Fruit fly (Drosophila melanogaster) whole organism, embryonic: ENCODE measurements around the gene et.

Experiments used
- Bgb ChIP-seq: fragments of 200-800 bp; sonication (Bioruptor generic); IDR thresholded peaks from 2 replicates; pipeline ENCODE4 v1.3.6; 2022; ENCODE audit warnings: missing biosample characterization, missing genetic modification characterization; ENCODE audit not compliant: partially characterized antibody
- CG10959 ChIP-seq: fragments of 200-800 bp; sonication (Bioruptor generic); IDR thresholded peaks from 2 replicates; pipeline ENCODE4 v1.3.6; 2022; ENCODE audit warnings: missing biosample characterization, missing genetic modification characterization
- CG11085 ChIP-seq: fragments of 200-800 bp; sonication (Bioruptor generic); IDR thresholded peaks from 2 replicates; pipeline ENCODE4 v1.3.6; 2022; ENCODE audit warnings: missing biosample characterization, missing genetic modification characterization
- CG15696 ChIP-seq: fragments of 200-800 bp; sonication (Bioruptor generic); optimal IDR thresholded peaks from 2 replicates; lab custom pipeline; 2019; ENCODE audit warnings: missing biosample characterization, mild to moderate bottlenecking, missing genetic modification characterization, moderate library complexity
- CG18619 ChIP-seq: fragments of 200-800 bp; sonication (Bioruptor generic); optimal IDR thresholded peaks from 3 replicates; lab custom pipeline; 2017; ENCODE audit warnings: missing biosample characterization, mild to moderate bottlenecking, missing genetic modification characterization
- CG18764 ChIP-seq: fragments of 200-800 bp; sonication (Bioruptor generic); optimal IDR thresholded peaks from 3 replicates; lab custom pipeline; 2016; ENCODE audit warnings: missing biosample characterization, missing genetic modification characterization
- CG2199 ChIP-seq: fragments of 200-800 bp; sonication (Bioruptor generic); IDR thresholded peaks from 3 replicates; pipeline ENCODE4 v1.3.6; 2022; ENCODE audit warnings: missing biosample characterization, missing genetic modification characterization
- CG33213 ChIP-seq: fragments of 200-800 bp; sonication (Bioruptor generic); optimal IDR thresholded peaks from 3 replicates; lab custom pipeline; 2016; ENCODE audit warnings: missing biosample characterization, missing genetic modification characterization
- CG34376 ChIP-seq: fragments of 200-800 bp; sonication (Bioruptor generic); optimal IDR thresholded peaks from 2 replicates; lab custom pipeline; 2018; ENCODE audit warnings: missing biosample characterization, mild to moderate bottlenecking, missing genetic modification characterization
- CG4617 ChIP-seq: fragments of 200-800 bp; sonication (Bioruptor generic); optimal IDR thresholded peaks from 3 replicates; lab custom pipeline; 2016; ENCODE audit warnings: missing biosample characterization, missing genetic modification characterization, borderline replicate concordance
- CG4707 ChIP-seq: fragments of 200-800 bp; sonication (Bioruptor generic); optimal IDR thresholded peaks from 2 replicates; lab custom pipeline; 2018; ENCODE audit warnings: missing biosample characterization, mild to moderate bottlenecking, missing genetic modification characterization, moderate library complexity
- CG7372 ChIP-seq: fragments of 200-800 bp; sonication (Bioruptor generic); IDR thresholded peaks from 2 replicates; pipeline ENCODE4 v1.3.6; 2022; ENCODE audit warnings: missing biosample characterization, missing genetic modification characterization
- CG8290 ChIP-seq, 3 experiments: fragments of 200-800 bp; sonication (Bioruptor generic); optimal IDR thresholded peaks; 2 replicates each; lab custom pipeline; 2016 to 2019; ENCODE audit warnings: missing biosample characterization in 3 of 3, missing genetic modification characterization in 3 of 3, mild to moderate bottlenecking in 2 of 3, moderate library complexity in 1 of 3
- CrebB ChIP-seq: fragments of 200-800 bp; sonication (Bioruptor generic); optimal IDR thresholded peaks from 3 replicates; lab custom pipeline; 2018; ENCODE audit warnings: missing biosample characterization, mild to moderate bottlenecking, missing genetic modification characterization
- Dp ChIP-seq: fragments of 200-800 bp; sonication (Bioruptor generic); optimal IDR thresholded peaks from 2 replicates; lab custom pipeline; 2018; ENCODE audit warnings: missing biosample characterization, mild to moderate bottlenecking, missing genetic modification characterization, moderate library complexity
- Eip74EF ChIP-seq, 2 experiments: fragments of 200-800 bp in 1 of 2; fragments of >200 bp in 1 of 2; sonication (Bioruptor generic) in 1 of 2; optimal IDR thresholded peaks; 2 replicates each; lab custom pipeline; 2017 to 2019; ENCODE audit warnings: missing biosample characterization in 2 of 2, missing genetic modification characterization in 2 of 2, mild to moderate bottlenecking in 1 of 2, moderate library complexity in 1 of 2
- Elba2 ChIP-seq: fragments of 200-800 bp; sonication (Bioruptor generic); optimal IDR thresholded peaks from 3 replicates; lab custom pipeline; 2016; ENCODE audit warnings: missing biosample characterization, missing genetic modification characterization
- Gug ChIP-seq: fragments of 200-800 bp; sonication (Bioruptor generic); IDR thresholded peaks from 4 replicates; pipeline ENCODE4 v1.3.6; 2022; ENCODE audit warnings: missing biosample characterization, missing genetic modification characterization
- H15 ChIP-seq: fragments of 200-800 bp; sonication (Bioruptor generic); IDR thresholded peaks from 3 replicates; pipeline ENCODE4 v1.3.6; 2022; ENCODE audit warnings: missing biosample characterization, missing genetic modification characterization
- HLH4C ChIP-seq: fragments of 200-800 bp; sonication (Bioruptor generic); IDR thresholded peaks from 3 replicates; pipeline ENCODE4 v1.3.6; 2022; ENCODE audit warnings: missing biosample characterization, missing genetic modification characterization; ENCODE audit not compliant: partially characterized antibody
- Hr3 ChIP-seq: fragments of 200-800 bp; sonication (Bioruptor generic); optimal IDR thresholded peaks from 3 replicates; lab custom pipeline; 2016; ENCODE audit warnings: missing biosample characterization, missing genetic modification characterization
- Jarid2 ChIP-seq: fragments of 200-800 bp; sonication (Bioruptor generic); optimal IDR thresholded peaks from 3 replicates; lab custom pipeline; 2017; ENCODE audit warnings: mild to moderate bottlenecking, missing biosample characterization, missing genetic modification reagents, missing genetic modification characterization
- Pdp1 ChIP-seq, 2 experiments: fragments of 200-800 bp; sonication (Bioruptor generic); optimal IDR thresholded peaks; 3 replicates each; lab custom pipeline; 2016; ENCODE audit warnings: missing biosample characterization in 2 of 2, missing genetic modification characterization in 2 of 2, mild to moderate bottlenecking in 1 of 2, moderate library complexity in 1 of 2
- Xbp1 ChIP-seq: fragments of 200-800 bp; sonication (Bioruptor generic); optimal IDR thresholded peaks from 3 replicates; lab custom pipeline; 2016; ENCODE audit warnings: missing biosample characterization, mild to moderate bottlenecking, missing genetic modification characterization
- br ChIP-seq: fragments of >200 bp; optimal IDR thresholded peaks from 2 replicates; lab custom pipeline; 2017
- cato ChIP-seq: fragments of 200-800 bp; sonication (Bioruptor generic); optimal IDR thresholded peaks from 2 replicates; lab custom pipeline; 2016; ENCODE audit warnings: missing biosample characterization, missing genetic modification characterization, borderline replicate concordance
- gce ChIP-seq: fragments of 200-800 bp; sonication (Bioruptor generic); IDR thresholded peaks from 3 replicates; pipeline ENCODE4 v1.3.6; 2022; ENCODE audit warnings: missing biosample characterization, missing genetic modification characterization
- gfzf ChIP-seq: fragments of 200-800 bp; sonication (Bioruptor generic); optimal IDR thresholded peaks from 2 replicates; lab custom pipeline; 2016; ENCODE audit warnings: missing biosample characterization, mild to moderate bottlenecking, missing genetic modification characterization, moderate library complexity
- gt ChIP-seq: fragments of 200-800 bp; sonication (Bioruptor generic); IDR thresholded peaks from 2 replicates; pipeline ENCODE4 v1.3.6; 2022; ENCODE audit warnings: missing biosample characterization, missing genetic modification characterization
- hb ChIP-seq: fragments of 200-800 bp; sonication (Bioruptor generic); IDR thresholded peaks from 3 replicates; pipeline ENCODE4 v1.3.6; 2022; ENCODE audit warnings: missing biosample characterization, missing genetic modification characterization; ENCODE audit not compliant: partially characterized antibody
- mam ChIP-seq: fragments of 200-800 bp; sonication (Bioruptor generic); optimal IDR thresholded peaks from 3 replicates; lab custom pipeline; 2016; ENCODE audit warnings: missing biosample characterization, missing genetic modification characterization
- nom ChIP-seq: fragments of 200-800 bp; sonication (Bioruptor generic); optimal IDR thresholded peaks from 2 replicates; lab custom pipeline; 2017; ENCODE audit warnings: missing biosample characterization, missing genetic modification characterization, mild to moderate bottlenecking, moderate library complexity, missing genetic modification reagents
- p53 ChIP-seq: fragments of 200-800 bp; sonication (Bioruptor generic); optimal IDR thresholded peaks from 2 replicates; lab custom pipeline; 2016; ENCODE audit warnings: missing biosample characterization, missing genetic modification characterization
- pan ChIP-seq, 4 experiments: fragments of >200 bp in 3 of 4; fragments of 200-800 bp in 1 of 4; sonication (Bioruptor generic) in 1 of 4; optimal IDR thresholded peaks in 3 of 4; IDR thresholded peaks in 1 of 4; 2 replicates each; pipeline versions ENCODE4 v1.3.6 to Lab custom; 2017 to 2022; ENCODE audit warnings: missing biosample characterization in 2 of 4, missing genetic modification characterization in 2 of 4, mixed read lengths in 1 of 4
- peb ChIP-seq: fragments of 200-800 bp; sonication (Bioruptor generic); IDR thresholded peaks from 2 replicates; pipeline ENCODE4 v1.3.6; 2022; ENCODE audit warnings: missing biosample characterization, missing genetic modification characterization
- rib ChIP-seq: fragments of 200-800 bp; sonication (Bioruptor generic); IDR thresholded peaks from 2 replicates; pipeline ENCODE4 v1.3.6; 2022; ENCODE audit warnings: missing biosample characterization, missing genetic modification characterization
- sc ChIP-seq, 3 experiments: fragments of >200 bp in 2 of 3; fragments of 200-800 bp in 1 of 3; sonication (Bioruptor generic) in 1 of 3; optimal IDR thresholded peaks; 2 replicates in 2 of 3; 3 replicates in 1 of 3; lab custom pipeline; 2017; ENCODE audit warnings: mild to moderate bottlenecking in 1 of 3, missing biosample characterization in 1 of 3, missing genetic modification characterization in 1 of 3, missing genetic modification reagents in 1 of 3
- schlank ChIP-seq: fragments of 200-800 bp; sonication (Bioruptor generic); optimal IDR thresholded peaks from 2 replicates; lab custom pipeline; 2018; ENCODE audit warnings: missing biosample characterization, mild to moderate bottlenecking, missing genetic modification characterization
- sd ChIP-seq: fragments of 200-800 bp; sonication (Bioruptor generic); optimal IDR thresholded peaks from 3 replicates; lab custom pipeline; 2018; ENCODE audit warnings: missing biosample characterization, mild to moderate bottlenecking, missing genetic modification characterization, moderate library complexity
- seq ChIP-seq: fragments of 200-800 bp; sonication (Bioruptor generic); IDR thresholded peaks from 2 replicates; pipeline ENCODE4 v1.3.6; 2022; ENCODE audit warnings: missing biosample characterization, missing genetic modification characterization
- slp2 ChIP-seq: fragments of 200-800 bp; sonication (Bioruptor generic); optimal IDR thresholded peaks from 2 replicates; lab custom pipeline; 2016; ENCODE audit warnings: missing biosample characterization, missing genetic modification characterization
- sug ChIP-seq: fragments of 200-800 bp; optimal IDR thresholded peaks from 2 replicates; lab custom pipeline; 2019; ENCODE audit warnings: missing biosample characterization, mild to moderate bottlenecking, missing genetic modification characterization, moderate library complexity
- tin ChIP-seq: fragments of 200-800 bp; sonication (Bioruptor generic); optimal IDR thresholded peaks from 3 replicates; lab custom pipeline; 2016; ENCODE audit warnings: missing biosample characterization, missing genetic modification characterization
- toy ChIP-seq: fragments of 200-800 bp; sonication (Bioruptor generic); IDR thresholded peaks from 2 replicates; pipeline ENCODE4 v1.3.6; 2022; ENCODE audit warnings: missing biosample characterization, missing genetic modification characterization
- trem ChIP-seq: fragments of 200-800 bp; optimal IDR thresholded peaks from 3 replicates; lab custom pipeline; 2019; ENCODE audit warnings: missing biosample characterization, mild to moderate bottlenecking, missing genetic modification characterization, moderate library complexity
- tup ChIP-seq: fragments of 200-800 bp; sonication (Bioruptor generic); optimal IDR thresholded peaks from 2 replicates; lab custom pipeline; 2016; ENCODE audit warnings: missing biosample characterization, mild to moderate bottlenecking, missing genetic modification characterization, moderate library complexity
- twi ChIP-seq: fragments of 200-800 bp; optimal IDR thresholded peaks from 2 replicates; lab custom pipeline; 2019; ENCODE audit warnings: missing biosample characterization, mild to moderate bottlenecking, missing genetic modification characterization, moderate library complexity
- unc-4 ChIP-seq: fragments of 200-800 bp; sonication (Bioruptor generic); IDR thresholded peaks from 2 replicates; pipeline ENCODE4 v1.3.6; 2022; ENCODE audit warnings: missing biosample characterization, missing genetic modification characterization; ENCODE audit not compliant: partially characterized antibody
- vvl ChIP-seq: fragments of 200-800 bp; sonication (Bioruptor generic); IDR thresholded peaks from 2 replicates; pipeline ENCODE4 v1.3.6; 2022; ENCODE audit warnings: missing biosample characterization, missing genetic modification characterization
- zfh2 ChIP-seq: fragments of 200-800 bp; sonication (Bioruptor generic); optimal IDR thresholded peaks from 2 replicates; lab custom pipeline; 2016; ENCODE audit warnings: missing biosample characterization, missing genetic modification characterization

et gene

DNA sequence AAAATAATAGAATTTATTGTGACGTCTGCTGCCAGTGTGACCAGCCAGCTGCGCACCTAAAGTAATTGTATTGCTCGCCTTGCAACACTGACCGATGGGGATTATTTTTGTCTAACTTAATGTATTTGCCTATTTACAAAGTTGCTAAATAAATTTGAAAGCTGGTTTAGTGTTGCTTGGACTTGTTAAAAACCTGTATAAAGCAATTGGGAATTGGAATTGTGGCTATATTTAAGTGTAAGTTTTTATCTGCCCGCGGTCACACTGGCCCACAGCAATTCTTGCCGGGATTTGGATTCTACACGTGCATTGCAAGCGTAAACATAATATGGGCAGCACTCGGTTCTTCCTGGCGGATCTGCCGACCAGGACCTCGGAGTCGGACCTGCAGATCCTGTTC lies 28.4 kb upstream of the et start, which contains the start of the genes CG14230 and CG14232 (continued):
- no peak for TF ChIP-seq Bgb (GFP tag; lab: Robert Waterston, UW)
- TF ChIP-seq unc-4 (GFP tag; lab: Robert Waterston, UW) = 0 out of 2 replicates have a peak, but pooled peaks have one; percentile 15
- TF ChIP-seq CrebB (tag; lab: Kevin White, UChicago) = no peak
- no peak for TF ChIP-seq gt (GFP tag; lab: Robert Waterston, UW)
- TF ChIP-seq Hr3 (GFP tag; lab: Kevin White, UChicago) = no peak
- TF ChIP-seq sd (tag; lab: Kevin White, UChicago) = no peak
- peak; percentile 16 for TF ChIP-seq CG33213 (GFP tag; lab: Kevin White, UChicago)
- TF ChIP-seq cato = no peak
- TF ChIP-seq Elba2 (GFP tag; lab: Kevin White, UChicago) = peak; percentile 47
- no peak for TF ChIP-seq CG11085
- no peak for TF ChIP-seq schlank
- peak; percentile 34 for TF ChIP-seq Dp
- no peak for TF ChIP-seq vvl (GFP tag; lab: Robert Waterston, UW)
- TF ChIP-seq peb (GFP tag; lab: Robert Waterston, UW) = no peak
- peak; percentile 71 for TF ChIP-seq CG4617 (GFP tag; lab: Kevin White, UChicago)
- no peak for TF ChIP-seq br (lab: Kevin White, UChicago)
- TF ChIP-seq CG18764 (GFP tag; lab: Kevin White, UChicago) = peak; percentile 21
- no peak for TF ChIP-seq Eip74EF (GFP tag; optimal IDR thresholded peaks at IDR 0.05; lab: Kevin White, UChicago)
- TF ChIP-seq toy (GFP tag; lab: Robert Waterston, UW) = no peak
- TF ChIP-seq hb (GFP tag; lab: Robert Waterston, UW) = no peak
- TF ChIP-seq CG2199 (GFP tag; lab: Robert Waterston, UW) = no peak
- no peak for TF ChIP-seq twi (tag; lab: Kevin White, UChicago)
- no peak for TF ChIP-seq pan (optimal IDR thresholded peaks at IDR 0.05; lab: Kevin White, UChicago)
- no peak for TF ChIP-seq pan (GFP tag; optimal IDR thresholded peaks at IDR 0.05 in 1 of 2, IDR thresholded peaks at IDR 0.05 in 1 of 2)
- no peak for TF ChIP-seq mam (GFP tag; lab: Kevin White, UChicago)
- TF ChIP-seq HLH4C (GFP tag; lab: Robert Waterston, UW) = no peak
- no peak for TF ChIP-seq CG10959 (GFP tag; lab: Robert Waterston, UW)
- TF ChIP-seq p53 (GFP tag; lab: Kevin White, UChicago) = no peak
- no peak for TF ChIP-seq rib (GFP tag; lab: Robert Waterston, UW)
- TF ChIP-seq CG15696 (tag; lab: Kevin White, UChicago) = no peak
- no peak for TF ChIP-seq CG4707
- peak; percentile 19 for TF ChIP-seq sug (tag; lab: Kevin White, UChicago)
- TF ChIP-seq gce = no peak
- TF ChIP-seq tup (GFP tag; lab: Kevin White, UChicago) = no peak
- TF ChIP-seq Gug (GFP tag; lab: Robert Waterston, UW) = no peak
- TF ChIP-seq zfh2 (GFP tag; lab: Kevin White, UChicago) = peak; percentile 6
- TF ChIP-seq sc (optimal IDR thresholded peaks at IDR 0.05; lab: Kevin White, UChicago) = no peak
- TF ChIP-seq sc (GFP tag; optimal IDR thresholded peaks at IDR 0.05; lab: Kevin White, UChicago) = no peak
- no peak for TF ChIP-seq nom
- no peak for TF ChIP-seq Jarid2 (GFP tag; lab: Kevin White, UChicago)
- peak; percentile 87 for TF ChIP-seq gfzf (GFP tag; lab: Kevin White, UChicago)
- TF ChIP-seq CG34376 (GFP tag; lab: Kevin White, UChicago) = no peak
- no peak for TF ChIP-seq tin (GFP tag; lab: Kevin White, UChicago)
- no peak for TF ChIP-seq Xbp1 (GFP tag; lab: Kevin White, UChicago)
- no peak for TF ChIP-seq slp2
- TF ChIP-seq CG8290 (GFP tag; optimal IDR thresholded peaks at IDR 0.05; lab: Kevin White, UChicago) = peak; percentile 1
- TF ChIP-seq CG8290 (tag; optimal IDR thresholded peaks at IDR 0.05; lab: Kevin White, UChicago) = no peak
- TF ChIP-seq seq = no peak
- TF ChIP-seq Pdp1 (GFP tag; optimal IDR thresholded peaks at IDR 0.05; lab: Kevin White, UChicago) = peak in 1 of 2 experiments; percentile 28
- no peak for TF ChIP-seq H15 (GFP tag; lab: Robert Waterston, UW)
- TF ChIP-seq CG18619 (GFP tag; lab: Kevin White, UChicago) = no peak
- peak; percentile 47 for TF ChIP-seq trem (tag; lab: Kevin White, UChicago)
- no peak for TF ChIP-seq CG7372
